Worm (Caenorhabditis elegans) whole organism, L3 larva: ENCODE data around the gene T28F3.11.

Experiments used
- R02D3.7 ChIP-seq: fragments of 150-350 bp; optimal IDR thresholded peaks from 2 replicates; lab custom pipeline; 2014; ENCODE audit warnings: missing biosample characterization, missing genetic modification characterization
- ZK546.5 ChIP-seq: sonication (generic microtip); optimal IDR thresholded peaks from 2 replicates; lab custom pipeline; 2017; ENCODE audit warnings: missing biosample characterization, missing genetic modification characterization
- aly-2 ChIP-seq: fragments of 150-350 bp; optimal IDR thresholded peaks from 2 replicates; lab custom pipeline; 2014; ENCODE audit warnings: missing biosample characterization, missing genetic modification characterization
- ama-1 ChIP-seq: fragments of 150-350 bp; optimal IDR thresholded peaks from 2 replicates; lab custom pipeline; 2018
- ceh-16 ChIP-seq: sonication (generic microtip); optimal IDR thresholded peaks from 2 replicates; lab custom pipeline; 2017; ENCODE audit warnings: missing biosample characterization, missing genetic modification characterization
- ceh-28 ChIP-seq: fragments of 150-350 bp; optimal IDR thresholded peaks from 2 replicates; lab custom pipeline; 2014; ENCODE audit warnings: missing biosample characterization, missing genetic modification reagents, missing genetic modification characterization
- ceh-82 ChIP-seq: fragments of 150-350 bp; optimal IDR thresholded peaks from 2 replicates; lab custom pipeline; 2014; ENCODE audit warnings: missing biosample characterization, missing genetic modification characterization
- ceh-9 ChIP-seq: sonication (generic microtip); optimal IDR thresholded peaks from 2 replicates; lab custom pipeline; 2018; ENCODE audit warnings: missing biosample characterization, missing genetic modification characterization
- daf-12 ChIP-seq: fragments of 150-350 bp; optimal IDR thresholded peaks from 2 replicates; lab custom pipeline; 2014; ENCODE audit warnings: missing biosample characterization, missing genetic modification reagents, missing genetic modification characterization
- egl-27 ChIP-seq: sonication (generic microtip); optimal IDR thresholded peaks from 4 replicates; lab custom pipeline; 2017; ENCODE audit warnings: missing biosample characterization, missing genetic modification reagents, missing genetic modification characterization
- egl-5 ChIP-seq: fragments of 150-350 bp; optimal IDR thresholded peaks from 2 replicates; lab custom pipeline; 2017; ENCODE audit warnings: missing biosample characterization, missing genetic modification reagents, missing genetic modification characterization, inconsistent platforms
- elt-1 ChIP-seq: fragments of 150-350 bp; optimal IDR thresholded peaks from 2 replicates; lab custom pipeline; 2014; ENCODE audit warnings: missing biosample characterization, missing genetic modification characterization
- elt-2 ChIP-seq: sonication (generic microtip); optimal IDR thresholded peaks from 2 replicates; lab custom pipeline; 2016; ENCODE audit warnings: missing genetic modification reagents, mild to moderate bottlenecking, missing genetic modification characterization, missing compliant biosample characterization
- elt-3 ChIP-seq, 3 experiments: fragments of 150-350 bp in 1 of 3; sonication (generic microtip) in 2 of 3; optimal IDR thresholded peaks; 2 replicates in 2 of 3; 4 replicates in 1 of 3; lab custom pipeline; 2014 to 2017; ENCODE audit warnings: missing biosample characterization in 3 of 3, missing genetic modification characterization in 3 of 3
- eor-1 ChIP-seq, 2 experiments: fragments of 150-350 bp; optimal IDR thresholded peaks; 2 replicates each; lab custom pipeline; 2014 to 2018; ENCODE audit warnings: missing biosample characterization in 2 of 2, missing genetic modification characterization in 2 of 2
- fkh-10 ChIP-seq: sonication (generic microtip); optimal IDR thresholded peaks from 2 replicates; lab custom pipeline; 2017; ENCODE audit warnings: missing biosample characterization, missing genetic modification reagents, missing genetic modification characterization
- fkh-2 ChIP-seq: fragments of 150-350 bp; optimal IDR thresholded peaks from 2 replicates; lab custom pipeline; 2014; ENCODE audit warnings: missing biosample characterization, missing genetic modification reagents, missing genetic modification characterization
- fos-1 ChIP-seq: fragments of 150-350 bp; optimal IDR thresholded peaks from 2 replicates; lab custom pipeline; 2014; ENCODE audit warnings: missing biosample characterization, missing genetic modification characterization
- hmg-11 ChIP-seq: sonication (generic microtip); optimal IDR thresholded peaks from 2 replicates; lab custom pipeline; 2016; ENCODE audit warnings: missing genetic modification characterization, missing compliant biosample characterization
- jun-1 ChIP-seq: fragments of 150-350 bp; optimal IDR thresholded peaks from 2 replicates; lab custom pipeline; 2014; ENCODE audit warnings: missing biosample characterization, missing genetic modification reagents, missing genetic modification characterization
- lin-15B ChIP-seq: fragments of 150-350 bp; optimal IDR thresholded peaks from 2 replicates; lab custom pipeline; 2014; ENCODE audit warnings: missing biosample characterization, missing genetic modification characterization
- lin-39 ChIP-seq: fragments of 150-350 bp; optimal IDR thresholded peaks from 2 replicates; lab custom pipeline; 2018; ENCODE audit warnings: missing biosample characterization, missing genetic modification reagents, missing genetic modification characterization
- lsy-12 ChIP-seq: sonication (generic microtip); optimal IDR thresholded peaks from 2 replicates; lab custom pipeline; 2016; ENCODE audit warnings: mild to moderate bottlenecking, missing genetic modification characterization, missing compliant biosample characterization
- mdl-1 ChIP-seq: fragments of 150-350 bp; optimal IDR thresholded peaks from 2 replicates; lab custom pipeline; 2014; ENCODE audit warnings: missing biosample characterization, missing genetic modification characterization
- mml-1 ChIP-seq: fragments of 150-350 bp; sonication (generic microtip); optimal IDR thresholded peaks from 3 replicates; lab custom pipeline; 2014; ENCODE audit warnings: missing biosample characterization, missing genetic modification characterization
- nfya-1 ChIP-seq: sonication (generic microtip); optimal IDR thresholded peaks from 2 replicates; lab custom pipeline; 2017; ENCODE audit warnings: missing genetic modification characterization, mild to moderate bottlenecking, missing compliant biosample characterization, antibody characterized with exemption, moderate library complexity; ENCODE audit not compliant: insufficient read depth
- nhr-11 ChIP-seq: fragments of 150-350 bp; optimal IDR thresholded peaks from 2 replicates; lab custom pipeline; 2014; ENCODE audit warnings: missing biosample characterization, missing genetic modification characterization
- nhr-12 ChIP-seq: fragments of 150-350 bp; optimal IDR thresholded peaks from 2 replicates; lab custom pipeline; 2014; ENCODE audit warnings: missing biosample characterization, missing genetic modification characterization
- nhr-23 ChIP-seq: fragments of 150-350 bp; optimal IDR thresholded peaks from 2 replicates; lab custom pipeline; 2014; ENCODE audit warnings: missing biosample characterization, missing genetic modification reagents, missing genetic modification characterization
- nhr-237 ChIP-seq: fragments of 150-350 bp; optimal IDR thresholded peaks from 2 replicates; lab custom pipeline; 2014; ENCODE audit warnings: missing biosample characterization, missing genetic modification characterization
- nhr-25 ChIP-seq: sonication (generic microtip); optimal IDR thresholded peaks from 2 replicates; lab custom pipeline; 2017; ENCODE audit warnings: missing biosample characterization, missing genetic modification characterization
- nhr-28 ChIP-seq: fragments of 150-350 bp; optimal IDR thresholded peaks from 2 replicates; lab custom pipeline; 2014; ENCODE audit warnings: missing biosample characterization, missing genetic modification characterization
- nhr-43 ChIP-seq: sonication (generic microtip); optimal IDR thresholded peaks from 2 replicates; lab custom pipeline; 2016; ENCODE audit warnings: mild to moderate bottlenecking, missing genetic modification characterization, missing compliant biosample characterization; ENCODE audit not compliant: poor library complexity, severe bottlenecking
- nhr-67 ChIP-seq: fragments of 150-350 bp; optimal IDR thresholded peaks from 2 replicates; lab custom pipeline; 2014; ENCODE audit warnings: missing biosample characterization, missing genetic modification characterization
- nhr-76 ChIP-seq: fragments of 150-350 bp; sonication (generic microtip); optimal IDR thresholded peaks from 5 replicates; lab custom pipeline; 2014; ENCODE audit warnings: missing biosample characterization, missing genetic modification characterization
- nhr-77 ChIP-seq: fragments of 150-350 bp; optimal IDR thresholded peaks from 2 replicates; lab custom pipeline; 2014; ENCODE audit warnings: missing biosample characterization, missing genetic modification characterization
- pha-4 ChIP-seq: fragments of 150-350 bp; optimal IDR thresholded peaks from 2 replicates; lab custom pipeline; 2014; ENCODE audit warnings: missing biosample characterization, missing genetic modification reagents, missing genetic modification characterization
- pqm-1 ChIP-seq: fragments of 150-350 bp; optimal IDR thresholded peaks from 2 replicates; lab custom pipeline; 2017; ENCODE audit warnings: missing biosample characterization, missing genetic modification characterization, inconsistent platforms
- sea-2 ChIP-seq: fragments of 150-350 bp; sonication (generic microtip); optimal IDR thresholded peaks from 4 replicates; lab custom pipeline; 2014; ENCODE audit warnings: missing biosample characterization, missing genetic modification reagents, missing genetic modification characterization
- skn-1 ChIP-seq: fragments of 150-350 bp; optimal IDR thresholded peaks from 2 replicates; lab custom pipeline; 2014; ENCODE audit warnings: missing biosample characterization, missing genetic modification characterization
- snpc-4 ChIP-seq: fragments of 150-350 bp; optimal IDR thresholded peaks from 2 replicates; lab custom pipeline; 2014; ENCODE audit warnings: missing biosample characterization, missing genetic modification characterization
- tbx-2 ChIP-seq: sonication (generic microtip); optimal IDR thresholded peaks from 2 replicates; lab custom pipeline; 2016; ENCODE audit warnings: mild to moderate bottlenecking, missing genetic modification characterization, missing compliant biosample characterization
- unc-39 ChIP-seq: sonication (generic microtip); optimal IDR thresholded peaks from 4 replicates; lab custom pipeline; 2017; ENCODE audit warnings: missing biosample characterization, missing genetic modification characterization
- unc-62 ChIP-seq: fragments of 150-350 bp; sonication (generic microtip); optimal IDR thresholded peaks from 4 replicates; lab custom pipeline; 2014; ENCODE audit warnings: missing biosample characterization, missing genetic modification reagents, missing genetic modification characterization
- zag-1 ChIP-seq: fragments of 150-350 bp; optimal IDR thresholded peaks from 2 replicates; lab custom pipeline; 2014; ENCODE audit warnings: missing biosample characterization, missing genetic modification characterization
- ztf-11 ChIP-seq: fragments of 150-350 bp; optimal IDR thresholded peaks from 2 replicates; lab custom pipeline; 2014; ENCODE audit warnings: missing biosample characterization, missing genetic modification characterization
- ztf-4 ChIP-seq: fragments of 150-350 bp; optimal IDR thresholded peaks from 2 replicates; lab custom pipeline; 2014; ENCODE audit warnings: missing biosample characterization, missing genetic modification characterization

T28F3.11 gene

ce11 chrIV:17278363-17278762 lies 13.1 kb downstream of the T28F3.11 start:
- TF ChIP-seq zag-1 (tag; lab: Kevin White, UChicago) (peak; percentile 34), ama-1 (lab: Kevin White, UChicago) (peak; percentile 87), mdl-1 (tag; lab: Kevin White, UChicago) (peak; percentile 31), elt-2 (tag; lab: Kevin White, UChicago) (peak; percentile 83), ztf-4 (tag; lab: Kevin White, UChicago) (peak; percentile 86), ztf-11 (tag; lab: Kevin White, UChicago) (no peak), pqm-1 (tag; lab: Kevin White, UChicago) (peak; percentile 92), unc-39 (tag; lab: Kevin White, UChicago) (no peak), nhr-77 (tag; lab: Kevin White, UChicago) (peak; percentile 86), fkh-2 (tag; lab: Kevin White, UChicago) (no peak), snpc-4 (peak; percentile 78), nfya-1 (tag; lab: Kevin White, UChicago) (peak; percentile 94), jun-1 (tag; lab: Kevin White, UChicago) (peak; percentile 97), skn-1 (tag; lab: Kevin White, UChicago) (peak; percentile 86), sea-2 (GFP tag; lab: Kevin White, UChicago) (peak; percentile 37), nhr-237 (peak; percentile 50), nhr-76 (peak; percentile 73), R02D3.7 (peak; percentile 80), nhr-23 (tag; lab: Kevin White, UChicago) (peak; percentile 98), nhr-67 (tag; lab: Kevin White, UChicago) (peak; percentile 22), ceh-16 (tag; lab: Kevin White, UChicago) (peak; percentile 3), lsy-12 (tag; lab: Kevin White, UChicago) (peak; percentile 100), nhr-43 (tag; lab: Kevin White, UChicago) (peak; percentile 76), lin-15B (tag; lab: Kevin White, UChicago) (peak; percentile 88), fkh-10 (GFP tag; lab: Kevin White, UChicago) (peak; percentile 100), lin-39 (tag; lab: Kevin White, UChicago) (peak; percentile 91), daf-12 (tag; lab: Kevin White, UChicago) (peak; percentile 68), egl-27 (peak; percentile 64), unc-62 (GFP tag; lab: Kevin White, UChicago) (peak; percentile 81), mml-1 (tag; lab: Kevin White, UChicago) (no peak), nhr-12 (no peak), ceh-9 (tag; lab: Kevin White, UChicago) (no peak), ceh-82 (peak; percentile 88), pha-4 (tag; lab: Kevin White, UChicago) (peak; percentile 96), elt-1 (tag; lab: Kevin White, UChicago) (peak; percentile 42), fos-1 (tag; lab: Kevin White, UChicago) (peak; percentile 91), nhr-28 (tag; lab: Kevin White, UChicago) (no peak), nhr-11 (tag; lab: Kevin White, UChicago) (peak; percentile 98), tbx-2 (tag; lab: Kevin White, UChicago) (peak; percentile 93), ZK546.5 (peak; percentile 49), nhr-25 (tag; lab: Kevin White, UChicago) (peak; percentile 89), eor-1 (tag; optimal IDR thresholded peaks at IDR 0.05; lab: Kevin White, UChicago) (peak; percentile 79 to 89), aly-2 (tag; lab: Kevin White, UChicago) (no peak), elt-3 (tag; optimal IDR thresholded peaks at IDR 0.05; lab: Kevin White, UChicago) (peak in 1 of 3 experiments; percentile 87), ceh-28 (peak; percentile 89), hmg-11 (peak; percentile 90), egl-5 (tag; lab: Kevin White, UChicago) (peak; percentile 97)
